Worm (Caenorhabditis elegans) whole organism, young adult: ENCODE data around the gene T07D4.2.

ENCODE experiments used
- Y95B8A.8 ChIP-seq: fragments of 200-800 bp; sonication (Bioruptor generic); IDR thresholded peaks from 2 replicates; pipeline ENCODE4 v1.3.6; 2022; ENCODE audit warnings: missing genetic modification reagents, missing genetic modification characterization, missing compliant biosample characterization
- sea-2 ChIP-seq: fragments of 200-800 bp; sonication (Bioruptor generic); IDR thresholded peaks from 2 replicates; pipeline ENCODE4 v1.3.6; 2022; ENCODE audit warnings: missing genetic modification characterization, missing compliant biosample characterization
- tbp1 ChIP-seq: fragments of 200-800 bp; sonication (Bioruptor generic); optimal IDR thresholded peaks from 2 replicates; lab custom pipeline; 2018; ENCODE audit warnings: mild to moderate bottlenecking, missing genetic modification characterization, missing compliant biosample characterization
- tbx-9 ChIP-seq: sonication (generic microtip); optimal IDR thresholded peaks from 2 replicates; lab custom pipeline; 2016; ENCODE audit warnings: borderline replicate concordance, missing genetic modification characterization, inconsistent platforms, missing compliant biosample characterization

DNA sequence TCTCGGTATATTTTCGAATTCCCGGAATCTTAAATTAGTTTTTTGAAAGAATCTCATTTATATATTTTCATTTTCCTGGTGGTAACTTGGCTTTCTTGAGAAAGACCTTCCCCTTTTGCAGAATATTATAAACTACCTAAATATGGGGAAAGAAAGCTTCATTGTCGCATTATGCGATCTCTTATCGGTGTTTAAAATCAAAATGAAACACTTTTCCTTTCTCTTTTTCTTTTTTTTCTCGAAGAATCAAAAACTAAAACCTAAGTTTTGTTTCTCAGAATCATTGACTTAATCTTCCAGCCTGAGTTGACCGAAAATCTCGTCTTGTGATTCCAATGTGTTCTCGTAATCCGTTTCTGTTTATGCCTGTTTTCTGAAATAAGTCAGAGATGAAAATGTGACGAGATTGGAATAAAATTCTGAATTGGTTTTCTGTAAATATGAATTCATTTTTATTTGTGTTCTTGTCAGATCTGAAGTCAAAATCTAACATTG is 38.8 kb upstream of the T07D4.2 start:
- TF ChIP-seq sea-2 (no peak), tbx-9 (tag; lab: Kevin White, UChicago) (no peak), tbp1 (no peak), Y95B8A.8 (GFP tag; lab: Robert Waterston, UW) (no peak)
